Worm (Caenorhabditis elegans) whole organism, L3 larva: Measurements from ENCODE around the gene F20B6.5.

Experiments used
- R02D3.7 ChIP-seq: fragments of 150-350 bp; optimal IDR thresholded peaks from 2 replicates; lab custom pipeline; 2014; ENCODE audit warnings: missing biosample characterization, missing genetic modification characterization
- ama-1 ChIP-seq: fragments of 150-350 bp; optimal IDR thresholded peaks from 2 replicates; lab custom pipeline; 2018
- ceh-9 ChIP-seq: sonication (generic microtip); optimal IDR thresholded peaks from 2 replicates; lab custom pipeline; 2018; ENCODE audit warnings: missing biosample characterization, missing genetic modification characterization
- egl-5 ChIP-seq: fragments of 150-350 bp; optimal IDR thresholded peaks from 2 replicates; lab custom pipeline; 2017; ENCODE audit warnings: missing biosample characterization, missing genetic modification reagents, missing genetic modification characterization, inconsistent platforms
- fkh-10 ChIP-seq: sonication (generic microtip); optimal IDR thresholded peaks from 2 replicates; lab custom pipeline; 2017; ENCODE audit warnings: missing biosample characterization, missing genetic modification reagents, missing genetic modification characterization
- fkh-2 ChIP-seq: fragments of 150-350 bp; optimal IDR thresholded peaks from 2 replicates; lab custom pipeline; 2014; ENCODE audit warnings: missing biosample characterization, missing genetic modification reagents, missing genetic modification characterization
- hmg-11 ChIP-seq: sonication (generic microtip); optimal IDR thresholded peaks from 2 replicates; lab custom pipeline; 2016; ENCODE audit warnings: missing genetic modification characterization, missing compliant biosample characterization
- lin-39 ChIP-seq: fragments of 150-350 bp; optimal IDR thresholded peaks from 2 replicates; lab custom pipeline; 2018; ENCODE audit warnings: missing biosample characterization, missing genetic modification reagents, missing genetic modification characterization
- mml-1 ChIP-seq: fragments of 150-350 bp; sonication (generic microtip); optimal IDR thresholded peaks from 3 replicates; lab custom pipeline; 2014; ENCODE audit warnings: missing biosample characterization, missing genetic modification characterization
- nfya-1 ChIP-seq: sonication (generic microtip); optimal IDR thresholded peaks from 2 replicates; lab custom pipeline; 2017; ENCODE audit warnings: missing genetic modification characterization, mild to moderate bottlenecking, missing compliant biosample characterization, antibody characterized with exemption, moderate library complexity; ENCODE audit not compliant: insufficient read depth
- nhr-12 ChIP-seq: fragments of 150-350 bp; optimal IDR thresholded peaks from 2 replicates; lab custom pipeline; 2014; ENCODE audit warnings: missing biosample characterization, missing genetic modification characterization
- nhr-23 ChIP-seq: fragments of 150-350 bp; optimal IDR thresholded peaks from 2 replicates; lab custom pipeline; 2014; ENCODE audit warnings: missing biosample characterization, missing genetic modification reagents, missing genetic modification characterization
- nhr-43 ChIP-seq: sonication (generic microtip); optimal IDR thresholded peaks from 2 replicates; lab custom pipeline; 2016; ENCODE audit warnings: mild to moderate bottlenecking, missing genetic modification characterization, missing compliant biosample characterization; ENCODE audit not compliant: poor library complexity, severe bottlenecking
- nhr-76 ChIP-seq: fragments of 150-350 bp; sonication (generic microtip); optimal IDR thresholded peaks from 5 replicates; lab custom pipeline; 2014; ENCODE audit warnings: missing biosample characterization, missing genetic modification characterization
- sea-2 ChIP-seq: fragments of 150-350 bp; sonication (generic microtip); optimal IDR thresholded peaks from 4 replicates; lab custom pipeline; 2014; ENCODE audit warnings: missing biosample characterization, missing genetic modification reagents, missing genetic modification characterization
- snpc-4 ChIP-seq: fragments of 150-350 bp; optimal IDR thresholded peaks from 2 replicates; lab custom pipeline; 2014; ENCODE audit warnings: missing biosample characterization, missing genetic modification characterization
- unc-62 ChIP-seq: fragments of 150-350 bp; sonication (generic microtip); optimal IDR thresholded peaks from 4 replicates; lab custom pipeline; 2014; ENCODE audit warnings: missing biosample characterization, missing genetic modification reagents, missing genetic modification characterization

The F20B6.5 gene

ce11 chrX:4159929-4160328 lies 39.8 kb downstream of the F20B6.5 start:
- TF ChIP-seq nhr-12 (tag; lab: Kevin White, UChicago) = no peak
- TF ChIP-seq fkh-10 (GFP tag; lab: Kevin White, UChicago) = peak; percentile 1
- TF ChIP-seq, all 47 proteins: peak for 1

- peak; percentile 38 for TF ChIP-seq egl-5
- peak; percentile 78 for TF ChIP-seq nhr-23 (tag; lab: Kevin White, UChicago)
- peak; percentile 0 for TF ChIP-seq hmg-11 (tag; lab: Kevin White, UChicago)
- TF ChIP-seq fkh-10 (GFP tag; lab: Kevin White, UChicago) = no peak
These were observed 40.4 kb downstream of the F20B6.5 start for ce11 chrX:4159185-4159871.

ce11 chrX:4157896-4158295 lies 41.8 kb downstream of the F20B6.5 start:
- TF ChIP-seq unc-62 = peak; percentile 26
- TF ChIP-seq sea-2 = no peak
- TF ChIP-seq ceh-9 (tag; lab: Kevin White, UChicago) = no peak
- TF ChIP-seq lin-39 (tag; lab: Kevin White, UChicago) = peak; percentile 56
- no peak for TF ChIP-seq nhr-43 (tag; lab: Kevin White, UChicago)
- TF ChIP-seq nhr-23 (tag; lab: Kevin White, UChicago) = peak; percentile 25
- TF ChIP-seq R02D3.7 (tag; lab: Kevin White, UChicago) = no peak
- TF ChIP-seq hmg-11 (tag; lab: Kevin White, UChicago) = peak; percentile 34
- TF ChIP-seq nfya-1 (tag; lab: Kevin White, UChicago) = peak; percentile 35
- no peak for TF ChIP-seq nhr-76
- peak; percentile 49 for TF ChIP-seq ama-1 (lab: Kevin White, UChicago)

- TF ChIP-seq snpc-4 (tag; lab: Kevin White, UChicago) (no peak), egl-5 (peak; percentile 82), lin-39 (tag; lab: Kevin White, UChicago) (peak; percentile 92), nfya-1 (tag; lab: Kevin White, UChicago) (peak; percentile 24), fkh-2 (tag; lab: Kevin White, UChicago) (no peak), unc-62 (no peak)
These were observed 44.9 kb downstream of the F20B6.5 start for ce11 chrX:4154784-4155183.

ce11 chrX:4153343-4153742 lies 46.4 kb downstream of the F20B6.5 start, which contains the start of gene nck-1:
TSS of gene nck-1 (minus strand) at chrX:4153443.
- TF ChIP-seq hmg-11 (tag; lab: Kevin White, UChicago) = no peak
- TF ChIP-seq egl-5 = peak; percentile 21

- no peak for TF ChIP-seq hmg-11 (tag; lab: Kevin White, UChicago)
- no peak for TF ChIP-seq mml-1 (tag; lab: Kevin White, UChicago)
These were observed 48.5 kb downstream of the F20B6.5 start for ce11 chrX:4151206-4151605.
